Worm (Caenorhabditis elegans) whole organism, young adult: ENCODE data around the gene F37C12.10.

Source experiments
- B0035.1 ChIP-seq: sonication (generic microtip); optimal IDR thresholded peaks from 2 replicates; lab custom pipeline; 2016; ENCODE audit warnings: missing genetic modification characterization, mild to moderate bottlenecking, missing compliant biosample characterization, missing genotype, missing genetic modification reagents
- C06A6.2 ChIP-seq: fragments of 200-800 bp; sonication (Bioruptor generic); conservative IDR thresholded peaks from 2 replicates; pipeline ENCODE4 v1.3.6; 2022; ENCODE audit warnings: missing genetic modification characterization, missing compliant biosample characterization
- F10E7.11 ChIP-seq: sonication (generic microtip); optimal IDR thresholded peaks from 2 replicates; lab custom pipeline; 2017; ENCODE audit warnings: mild to moderate bottlenecking, missing genetic modification characterization, moderate library complexity, missing compliant biosample characterization
- F57C9.4 ChIP-seq: sonication (generic microtip); optimal IDR thresholded peaks from 2 replicates; lab custom pipeline; 2017; ENCODE audit warnings: mild to moderate bottlenecking, missing genetic modification characterization, missing compliant biosample characterization
- K11D2.4 ChIP-seq: fragments of 200-800 bp; sonication (Bioruptor generic); IDR thresholded peaks from 2 replicates; pipeline ENCODE4 v1.3.6; 2022; ENCODE audit warnings: missing genetic modification reagents, missing genetic modification characterization, missing compliant biosample characterization
- K12H6.12 ChIP-seq: fragments of 200-800 bp; sonication (Bioruptor generic); optimal IDR thresholded peaks from 2 replicates; lab custom pipeline; 2018; ENCODE audit warnings: mild to moderate bottlenecking, missing genetic modification characterization, missing compliant biosample characterization
- Y53G8AR.9 ChIP-seq: fragments of 200-800 bp; sonication (Bioruptor generic); conservative IDR thresholded peaks from 2 replicates; pipeline ENCODE4 v1.3.6; 2022; ENCODE audit warnings: missing genetic modification reagents, missing genetic modification characterization, missing compliant biosample characterization
- Y56A3A.18 ChIP-seq: fragments of 200-800 bp; sonication (Bioruptor generic); IDR thresholded peaks from 2 replicates; pipeline ENCODE4 v1.3.6; 2022; ENCODE audit warnings: missing genetic modification reagents, missing genetic modification characterization, missing compliant biosample characterization
- Y79H2A.3 ChIP-seq: fragments of 200-800 bp; sonication (Bioruptor generic); conservative IDR thresholded peaks from 2 replicates; pipeline ENCODE4 v1.3.6; 2022; ENCODE audit warnings: missing genetic modification reagents, missing genetic modification characterization, missing compliant biosample characterization
- Y95B8A.8 ChIP-seq: fragments of 200-800 bp; sonication (Bioruptor generic); IDR thresholded peaks from 2 replicates; pipeline ENCODE4 v1.3.6; 2022; ENCODE audit warnings: missing genetic modification reagents, missing genetic modification characterization, missing compliant biosample characterization
- ZK185.1 ChIP-seq: sonication (generic microtip); optimal IDR thresholded peaks from 2 replicates; lab custom pipeline; 2016; ENCODE audit warnings: mild to moderate bottlenecking, missing genetic modification characterization, missing compliant biosample characterization; ENCODE audit not compliant: poor library complexity, severe bottlenecking
- ama-1 ChIP-seq, 3 experiments: fragments of 150-350 bp in 1 of 3; sonication (generic microtip) in 2 of 3; optimal IDR thresholded peaks; 2 replicates each; lab custom pipeline; 2014 to 2018; ENCODE audit warnings: missing biosample characterization in 2 of 3, missing genetic modification characterization in 2 of 3, missing genetic modification reagents in 2 of 3
- aptf-3 ChIP-seq: fragments of 200-800 bp; sonication (Bioruptor generic); IDR thresholded peaks from 2 replicates; pipeline ENCODE4 v1.3.6; 2022; ENCODE audit warnings: missing genetic modification characterization, missing compliant biosample characterization
- attf-3 ChIP-seq: fragments of 200-800 bp; sonication (Bioruptor generic); conservative IDR thresholded peaks from 2 replicates; pipeline ENCODE4 v1.3.6; 2022; ENCODE audit warnings: missing genetic modification reagents, missing genetic modification characterization, missing compliant biosample characterization
- cebp-1 ChIP-seq, 2 experiments: fragments of 200-800 bp in 1 of 2; sonication (Bioruptor generic) in 1 of 2; sonication (generic microtip) in 1 of 2; IDR thresholded peaks in 1 of 2; optimal IDR thresholded peaks in 1 of 2; 2 replicates each; pipeline versions ENCODE4 v1.3.6 to Lab custom; 2017 to 2022; ENCODE audit warnings: missing compliant biosample characterization in 2 of 2, missing genetic modification characterization in 2 of 2, mild to moderate bottlenecking in 1 of 2, missing genetic modification reagents in 1 of 2, moderate library complexity in 1 of 2
- ceh-100 ChIP-seq: fragments of 200-800 bp; sonication (Bioruptor generic); IDR thresholded peaks from 2 replicates; pipeline ENCODE4 v1.3.6; 2022; ENCODE audit warnings: missing genetic modification reagents, missing genetic modification characterization, missing compliant biosample characterization
- ceh-91 ChIP-seq: fragments of 200-800 bp; sonication (Bioruptor generic); IDR thresholded peaks from 2 replicates; pipeline ENCODE4 v1.3.6; 2022; ENCODE audit warnings: missing genetic modification reagents, missing genetic modification characterization, missing compliant biosample characterization
- dpff-1 ChIP-seq: sonication (generic microtip); optimal IDR thresholded peaks from 2 replicates; lab custom pipeline; 2017; ENCODE audit warnings: mild to moderate bottlenecking, missing genetic modification characterization, missing compliant biosample characterization
- efl-1 ChIP-seq: fragments of 150-350 bp; optimal IDR thresholded peaks from 2 replicates; lab custom pipeline; 2014; ENCODE audit warnings: missing biosample characterization, missing genetic modification reagents, missing genetic modification characterization
- egl-18 ChIP-seq: fragments of 200-800 bp; sonication (Bioruptor generic); IDR thresholded peaks from 2 replicates; pipeline ENCODE4 v1.3.6; 2022; ENCODE audit warnings: missing genetic modification reagents, missing genetic modification characterization, missing compliant biosample characterization
- fkh-3 ChIP-seq: sonication (generic microtip); optimal IDR thresholded peaks from 2 replicates; lab custom pipeline; 2016; ENCODE audit warnings: mild to moderate bottlenecking, missing genetic modification characterization, missing compliant biosample characterization
- gei-17 ChIP-seq: fragments of 200-800 bp; sonication (Bioruptor generic); optimal IDR thresholded peaks from 2 replicates; lab custom pipeline; 2018; ENCODE audit warnings: mild to moderate bottlenecking, missing genetic modification characterization, missing compliant biosample characterization
- hlh-12 ChIP-seq: sonication (generic microtip); optimal IDR thresholded peaks from 2 replicates; lab custom pipeline; 2016; ENCODE audit warnings: missing genetic modification characterization, missing compliant biosample characterization
- hsf-1 ChIP-seq: fragments of 200-800 bp; sonication (Bioruptor generic); IDR thresholded peaks from 2 replicates; pipeline ENCODE4 v1.3.6; 2022; ENCODE audit warnings: missing genetic modification reagents, missing genetic modification characterization, missing compliant biosample characterization
- lin-35 ChIP-seq, 3 experiments: fragments of 150-350 bp in 2 of 3; sonication (generic microtip) in 1 of 3; optimal IDR thresholded peaks; 2 replicates each; lab custom pipeline; 2014 to 2018; ENCODE audit warnings: missing biosample characterization in 3 of 3, missing genetic modification characterization in 3 of 3, missing genetic modification reagents in 3 of 3
- lin-54 ChIP-seq: fragments of 200-800 bp; sonication (Bioruptor generic); optimal IDR thresholded peaks from 2 replicates; lab custom pipeline; 2018; ENCODE audit warnings: mild to moderate bottlenecking, missing genetic modification characterization, missing compliant biosample characterization
- lir-1 ChIP-seq: fragments of 200-800 bp; sonication (Bioruptor generic); conservative IDR thresholded peaks from 2 replicates; pipeline ENCODE4 v1.3.6; 2022; ENCODE audit warnings: missing genetic modification reagents, missing genetic modification characterization, missing compliant biosample characterization
- madf-6 ChIP-seq: fragments of 200-800 bp; sonication (Bioruptor generic); IDR thresholded peaks from 2 replicates; pipeline ENCODE4 v1.3.6; 2022; ENCODE audit warnings: missing genetic modification reagents, missing genetic modification characterization, missing compliant biosample characterization
- mcd-1 ChIP-seq: fragments of 200-800 bp; sonication (Bioruptor generic); IDR thresholded peaks from 2 replicates; pipeline ENCODE4 v1.3.6; 2022; ENCODE audit warnings: missing genetic modification reagents, missing genetic modification characterization, missing compliant biosample characterization
- mxl-1 ChIP-seq: sonication (generic microtip); optimal IDR thresholded peaks from 2 replicates; lab custom pipeline; 2016; ENCODE audit warnings: missing genetic modification characterization, missing compliant biosample characterization
- nfya-1 ChIP-seq: sonication (generic microtip); optimal IDR thresholded peaks from 2 replicates; lab custom pipeline; 2017; ENCODE audit warnings: antibody characterized with exemption, missing compliant biosample characterization, missing genetic modification characterization, borderline replicate concordance; ENCODE audit not compliant: insufficient read depth
- nfya-2 ChIP-seq: fragments of 200-800 bp; sonication (Bioruptor generic); IDR thresholded peaks from 2 replicates; pipeline ENCODE4 v1.3.6; 2022; ENCODE audit warnings: missing genetic modification reagents, missing genetic modification characterization, missing compliant biosample characterization
- nfyb-1 ChIP-seq: fragments of 200-800 bp; sonication (Bioruptor generic); IDR thresholded peaks from 2 replicates; pipeline ENCODE4 v1.3.6; 2022; ENCODE audit warnings: missing genetic modification reagents, missing genetic modification characterization, missing compliant biosample characterization
- nhr-27 ChIP-seq: fragments of 200-800 bp; sonication (Bioruptor generic); optimal IDR thresholded peaks from 2 replicates; lab custom pipeline; 2018; ENCODE audit warnings: mild to moderate bottlenecking, missing genetic modification characterization, moderate library complexity, missing compliant biosample characterization
- pha-4 ChIP-seq: fragments of 150-350 bp; sonication (generic microtip); optimal IDR thresholded peaks from 2 replicates; lab custom pipeline; 2014; ENCODE audit warnings: missing biosample characterization, missing genetic modification reagents, missing genetic modification characterization
- rec-8 ChIP-seq, 2 experiments: sonication (generic microtip); optimal IDR thresholded peaks; 2 replicates each; lab custom pipeline; 2016; ENCODE audit warnings: mild to moderate bottlenecking in 2 of 2, missing genetic modification characterization in 2 of 2, missing genetic modification reagents in 2 of 2, missing genotype in 2 of 2, missing biosample characterization in 1 of 2, missing compliant biosample characterization in 1 of 2, moderate library complexity in 1 of 2
- rpc-1 ChIP-seq, 2 experiments: fragments of 150-350 bp in 1 of 2; sonication (generic microtip) in 1 of 2; optimal IDR thresholded peaks; 2 replicates each; lab custom pipeline; 2014 to 2018; ENCODE audit warnings: missing biosample characterization in 1 of 2, missing genetic modification characterization in 1 of 2, missing genetic modification reagents in 1 of 2, missing genotype in 1 of 2
- sea-2 ChIP-seq: fragments of 200-800 bp; sonication (Bioruptor generic); IDR thresholded peaks from 2 replicates; pipeline ENCODE4 v1.3.6; 2022; ENCODE audit warnings: missing genetic modification characterization, missing compliant biosample characterization
- snpc-1.1 ChIP-seq: sonication (generic microtip); optimal IDR thresholded peaks from 2 replicates; lab custom pipeline; 2017; ENCODE audit warnings: missing genetic modification characterization, mild to moderate bottlenecking, missing compliant biosample characterization, antibody characterized with exemption, moderate library complexity, missing genotype, missing genetic modification reagents; ENCODE audit not compliant: insufficient read depth
- snpc-3.4 ChIP-seq: sonication (generic microtip); optimal IDR thresholded peaks from 2 replicates; lab custom pipeline; 2017; ENCODE audit warnings: missing genetic modification characterization, mild to moderate bottlenecking, missing compliant biosample characterization, antibody characterized with exemption, moderate library complexity, missing genotype, missing genetic modification reagents
- snpc-4 ChIP-seq, 5 experiments: fragments of 150-350 bp in 1 of 5; sonication (generic microtip) in 4 of 5; optimal IDR thresholded peaks; 2 replicates each; lab custom pipeline; 2014 to 2018; ENCODE audit warnings: missing genetic modification characterization in 5 of 5, missing biosample characterization in 3 of 5, antibody characterized with exemption in 2 of 5, mild to moderate bottlenecking in 2 of 5, missing compliant biosample characterization in 2 of 5, missing genotype in 2 of 5, moderate library complexity in 2 of 5, missing genetic modification reagents in 1 of 5
- tbx-9 ChIP-seq: sonication (generic microtip); optimal IDR thresholded peaks from 2 replicates; lab custom pipeline; 2016; ENCODE audit warnings: borderline replicate concordance, missing genetic modification characterization, inconsistent platforms, missing compliant biosample characterization
- unc-62 ChIP-seq: fragments of 150-350 bp; optimal IDR thresholded peaks from 2 replicates; lab custom pipeline; 2014; ENCODE audit warnings: missing biosample characterization, missing genetic modification reagents, missing genetic modification characterization
- ztf-18 ChIP-seq: sonication (generic microtip); optimal IDR thresholded peaks from 2 replicates; lab custom pipeline; 2016; ENCODE audit warnings: missing genotype, mild to moderate bottlenecking, missing genetic modification characterization, missing compliant biosample characterization
- ztf-3 ChIP-seq: fragments of 200-800 bp; sonication (Bioruptor generic); optimal IDR thresholded peaks from 2 replicates; lab custom pipeline; 2018; ENCODE audit warnings: mild to moderate bottlenecking, missing genetic modification characterization, missing compliant biosample characterization
- ztf-6 ChIP-seq: fragments of 200-800 bp; sonication (Bioruptor generic); IDR thresholded peaks from 2 replicates; pipeline ENCODE4 v1.3.6; 2022; ENCODE audit warnings: missing genetic modification reagents, missing genetic modification characterization, missing compliant biosample characterization

F37C12.10 gene

ce11 chrIII:7181822-7182221, 6.4 kb downstream of the F37C12.10 start, which contains the start of gene epg-4 (continued):
- no peak for TF ChIP-seq rec-8 (tag; optimal IDR thresholded peaks at IDR 0.05; lab: Kevin White, UChicago)
- no peak for TF ChIP-seq ztf-6
- no peak for TF ChIP-seq fkh-3 (tag; lab: Kevin White, UChicago)
- no peak for TF ChIP-seq lir-1
- TF ChIP-seq pha-4 (tag; lab: Kevin White, UChicago) = no peak
- TF ChIP-seq F10E7.11 (tag; lab: Kevin White, UChicago) = no peak
- TF ChIP-seq nfya-1 (tag; lab: Kevin White, UChicago) = no peak
- TF ChIP-seq Y95B8A.8 = no peak; the same call in 1 of the 2 replicates
- no peak for TF ChIP-seq ama-1 (optimal IDR thresholded peaks at IDR 0.05; lab: Kevin White, UChicago)
- TF ChIP-seq ama-1 (GFP tag; optimal IDR thresholded peaks at IDR 0.05; lab: Kevin White, UChicago) = peak; percentile 2 to 16
- no peak for TF ChIP-seq sea-2 (GFP tag; lab: Robert Waterston, UW)
- peak; percentile 24 for TF ChIP-seq ZK185.1 (tag; lab: Kevin White, UChicago)
- TF ChIP-seq B0035.1 (tag; lab: Kevin White, UChicago) = no peak
- no peak for TF ChIP-seq Y56A3A.18 (GFP tag; lab: Robert Waterston, UW)
- no peak for TF ChIP-seq snpc-4 (GFP tag; optimal IDR thresholded peaks at IDR 0.05; lab: Kevin White, UChicago)
- peak in 3 of 4 experiments; percentile 3 to 25 (median 9) for TF ChIP-seq snpc-4 (tag; optimal IDR thresholded peaks at IDR 0.05; lab: Kevin White, UChicago)
- no peak for TF ChIP-seq F57C9.4 (tag; lab: Kevin White, UChicago)
- peak; percentile 54; the same call in 1 of the 2 replicates for TF ChIP-seq hsf-1
- 0 out of 2 replicates have a peak, but pooled peaks have one; percentile 45 for TF ChIP-seq Y53G8AR.9 (GFP tag; lab: Robert Waterston, UW)
- no peak for TF ChIP-seq gei-17 (GFP tag; lab: Kevin White, UChicago)
- TF ChIP-seq lin-54 (GFP tag; lab: Kevin White, UChicago) = peak; percentile 42
- peak; percentile 62; the same call in 1 of the 2 replicates for TF ChIP-seq nfyb-1
- no peak for TF ChIP-seq dpff-1
- peak; percentile 75 for TF ChIP-seq ceh-100 (GFP tag; lab: Robert Waterston, UW)
- TF ChIP-seq snpc-1.1 = no peak
- TF ChIP-seq ceh-91 = no peak
- no peak for TF ChIP-seq Y79H2A.3
- no peak for TF ChIP-seq rpc-1 (optimal IDR thresholded peaks at IDR 0.05; lab: Kevin White, UChicago)
- no peak for TF ChIP-seq rpc-1 (tag; optimal IDR thresholded peaks at IDR 0.05; lab: Kevin White, UChicago)
- no peak for TF ChIP-seq ztf-3 (GFP tag; lab: Kevin White, UChicago)
- TF ChIP-seq snpc-3.4 (tag; lab: Kevin White, UChicago) = peak; percentile 9
- TF ChIP-seq nhr-27 = no peak
- TF ChIP-seq madf-6 = peak; percentile 44
- TF ChIP-seq tbx-9 (tag; lab: Kevin White, UChicago) = no peak
- peak; percentile 24 for TF ChIP-seq K12H6.12 (tag; lab: Kevin White, UChicago)
- peak in 1 of 3 experiments; percentile 28 for TF ChIP-seq lin-35 (GFP tag; optimal IDR thresholded peaks at IDR 0.05; lab: Kevin White, UChicago)
- TF ChIP-seq mcd-1 (GFP tag; lab: Robert Waterston, UW) = peak; percentile 64
- TF ChIP-seq C06A6.2 (GFP tag; lab: Robert Waterston, UW) = no peak
- TF ChIP-seq egl-18 (GFP tag; lab: Robert Waterston, UW) = no peak
- no peak for TF ChIP-seq K11D2.4
- TF ChIP-seq unc-62 (GFP tag; lab: Kevin White, UChicago) = no peak
- peak; percentile 81 for TF ChIP-seq cebp-1 (GFP tag; IDR thresholded peaks at IDR 0.05; lab: Robert Waterston, UW)
- peak; percentile 86 for TF ChIP-seq cebp-1 (tag; optimal IDR thresholded peaks at IDR 0.05; lab: Kevin White, UChicago)
- TF ChIP-seq ztf-18 = peak; percentile 25
- no peak for TF ChIP-seq mxl-1 (tag; lab: Kevin White, UChicago)
- no peak for TF ChIP-seq hlh-12 (tag; lab: Kevin White, UChicago)
- no peak for TF ChIP-seq attf-3 (GFP tag; lab: Robert Waterston, UW)
- 0 out of 2 replicates have a peak, but pooled peaks have one; percentile 76 for TF ChIP-seq aptf-3 (GFP tag; lab: Robert Waterston, UW)
- TF ChIP-seq efl-1 (GFP tag; lab: Kevin White, UChicago) = peak; percentile 18
- no peak for TF ChIP-seq nfya-2 (GFP tag; lab: Robert Waterston, UW)
